Worm (Caenorhabditis elegans): ENCODE results near the gene F25E5.2.

DNA sequence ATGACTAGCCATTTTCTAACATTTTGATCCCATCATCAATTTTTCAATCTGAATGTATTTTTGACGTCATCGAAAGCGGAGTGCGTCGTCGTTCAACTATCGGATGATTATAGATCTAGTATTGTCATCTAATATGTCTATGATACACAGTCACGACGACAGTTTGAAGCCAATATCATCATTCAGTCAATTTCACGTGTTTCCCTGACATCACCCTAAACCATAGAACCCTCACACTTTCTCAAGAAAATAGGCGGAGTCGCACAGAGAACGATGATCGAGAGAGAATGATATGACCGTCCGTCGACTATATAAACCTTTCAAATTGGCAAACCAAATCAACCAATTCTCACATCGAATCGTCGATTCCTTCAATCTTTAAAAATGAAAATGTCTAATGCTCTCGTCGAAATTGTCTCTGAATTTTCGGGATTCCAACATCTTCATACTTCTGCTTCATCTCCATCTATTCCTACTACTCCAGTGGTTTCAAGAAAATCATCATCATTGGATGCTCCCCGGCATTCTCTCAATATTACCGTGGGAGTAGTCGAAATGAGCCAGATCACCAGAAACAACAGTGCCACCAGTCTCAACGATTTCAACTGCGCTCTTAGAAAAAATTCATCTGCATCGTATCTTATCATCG, 39.2 kb upstream of the F25E5.2 start, which contains the start of gene F18E3.13:
- TF ChIP-seq lin-13 (GFP tag; optimal IDR thresholded peaks at IDR 0.05) (no peak), unc-62 (GFP tag; optimal IDR thresholded peaks at IDR 0.05) (no peak), nhr-12 (tag; optimal IDR thresholded peaks at IDR 0.05) (no peak), sem-4 (tag; optimal IDR thresholded peaks at IDR 0.05) (peak; percentile 48), skn-1 (tag; optimal IDR thresholded peaks at IDR 0.05) (no peak), ama-1 (optimal IDR thresholded peaks at IDR 0.05) (peak; percentile 86), elt-1 (tag; optimal IDR thresholded peaks at IDR 0.05) (no peak), sma-3 (GFP tag; optimal IDR thresholded peaks at IDR 0.05) (peak; percentile 94), unc-39 (tag; optimal IDR thresholded peaks at IDR 0.05) (no peak), ceh-82 (tag; optimal IDR thresholded peaks at IDR 0.05) (no peak), egl-27 (tag; optimal IDR thresholded peaks at IDR 0.05) (peak; percentile 65), nhr-25 (tag; optimal IDR thresholded peaks at IDR 0.05) (peak; percentile 93)

Measured in whole organism, L2 larva.